Worm (Caenorhabditis elegans): ENCODE results near the gene Y42G9A.1.

Gene Y42G9A.1

ce11 chrIII:6198378-6199234 is 48.8 kb downstream of the Y42G9A.1 start, which contains the start of the genes C23G10.7 and rpn-2 (continued):
- TF ChIP-seq B0336.3 (GFP tag; IDR thresholded peaks at IDR 0.05) (peak; percentile 83; the same call in 1 of the 2 replicates), ets-4 (GFP tag; optimal IDR thresholded peaks at IDR 0.05) (no peak), madf-8 (GFP tag; conservative IDR thresholded peaks at IDR 0.05) (peak; percentile 66), T26A5.8 (tag; optimal IDR thresholded peaks at IDR 0.05) (no peak), F33H1.4 (GFP tag; IDR thresholded peaks at IDR 0.05) (peak; percentile 75)

ce11 chrIII:6201325-6201724 is 51.6 kb downstream of the Y42G9A.1 start:
- TF ChIP-seq akir-1 (GFP tag; optimal IDR thresholded peaks at IDR 0.05) (no peak), B0336.3 (GFP tag; IDR thresholded peaks at IDR 0.05) (no peak), unc-130 (GFP tag; optimal IDR thresholded peaks at IDR 0.05) (no peak)

ce11 chrIII:6202440-6202839 is 52.7 kb downstream of the Y42G9A.1 start:
- peak; percentile 57; the same call in 1 of the 2 replicates for TF ChIP-seq Y95B8A.8 (GFP tag; IDR thresholded peaks at IDR 0.05)
- 0 out of 2 replicates have a peak, but pooled peaks have one; percentile 7 for TF ChIP-seq attf-3 (GFP tag; conservative IDR thresholded peaks at IDR 0.05)
- no peak for TF ChIP-seq F33H1.4 (GFP tag; IDR thresholded peaks at IDR 0.05)
- no peak for TF ChIP-seq let-607 (tag; optimal IDR thresholded peaks at IDR 0.05)
- TF ChIP-seq B0336.3 (GFP tag; IDR thresholded peaks at IDR 0.05), result peak; percentile 73
- TF ChIP-seq nhr-27 (tag; optimal IDR thresholded peaks at IDR 0.05), result no peak
- TF ChIP-seq hrde-1 (tag; optimal IDR thresholded peaks at IDR 0.05; ENCODE audit: borderline replicate concordance), result peak; percentile 93
- TF ChIP-seq D2030.7 (GFP tag; IDR thresholded peaks at IDR 0.05), result peak; percentile 25; the same call in 1 of the 2 replicates
- TF ChIP-seq ztf-18 (tag; optimal IDR thresholded peaks at IDR 0.05), result peak; percentile 12
- TF ChIP-seq nhr-90 (tag; optimal IDR thresholded peaks at IDR 0.05), result no peak
- no peak for TF ChIP-seq K11D2.4 (GFP tag; IDR thresholded peaks at IDR 0.05)
- no peak for TF ChIP-seq C06A6.2 (GFP tag; conservative IDR thresholded peaks at IDR 0.05)
- peak; percentile 14 for TF ChIP-seq tlf-1 (GFP tag; optimal IDR thresholded peaks at IDR 0.05)
- TF ChIP-seq mes-4 (tag; optimal IDR thresholded peaks at IDR 0.05), result no peak
- peak; percentile 56 for TF ChIP-seq snpc-1.1 (tag; optimal IDR thresholded peaks at IDR 0.05; ENCODE audit: insufficient read depth)
- TF ChIP-seq egrh-3 (GFP tag; IDR thresholded peaks at IDR 0.05), result no peak
- peak; percentile 66; the same call in 1 of the 2 replicates for TF ChIP-seq Y53G8AR.9 (GFP tag; conservative IDR thresholded peaks at IDR 0.05)
- TF ChIP-seq sdz-38 (tag; optimal IDR thresholded peaks at IDR 0.05), result no peak
- no peak for TF ChIP-seq tbx-9 (tag; optimal IDR thresholded peaks at IDR 0.05; ENCODE audit: borderline replicate concordance)
- TF ChIP-seq him-1 (tag; optimal IDR thresholded peaks at IDR 0.05), result peak; percentile 72
- TF ChIP-seq F49E8.2 (tag; optimal IDR thresholded peaks at IDR 0.05; ENCODE audit: insufficient read depth), result peak; percentile 85
- no peak for TF ChIP-seq F57A8.1 (GFP tag; optimal IDR thresholded peaks at IDR 0.05)
- TF ChIP-seq nfyb-1 (GFP tag; IDR thresholded peaks at IDR 0.05), result no peak
- TF ChIP-seq ceh-91 (GFP tag; IDR thresholded peaks at IDR 0.05), result 0 out of 2 replicates have a peak, but pooled peaks have one; percentile 14
- no peak for TF ChIP-seq snpc-4 (GFP tag; optimal IDR thresholded peaks at IDR 0.05)
- peak in 2 of 4 experiments; percentile 4 to 32 for TF ChIP-seq snpc-4 (tag; optimal IDR thresholded peaks at IDR 0.05)
- TF ChIP-seq efl-1 (GFP tag; optimal IDR thresholded peaks at IDR 0.05), result peak; percentile 9
- peak; percentile 34 for TF ChIP-seq hmg-1.2 (GFP tag; IDR thresholded peaks at IDR 0.05)
- no peak for TF ChIP-seq cebp-1 (GFP tag; IDR thresholded peaks at IDR 0.05)
- peak; percentile 8 for TF ChIP-seq cebp-1 (tag; optimal IDR thresholded peaks at IDR 0.05)
- peak; percentile 81 for TF ChIP-seq hsf-1 (GFP tag; IDR thresholded peaks at IDR 0.05)
- TF ChIP-seq attf-6 (GFP tag; IDR thresholded peaks at IDR 0.05), result peak; percentile 68; the same call in 1 of the 2 replicates
- TF ChIP-seq tbp1 (GFP tag; optimal IDR thresholded peaks at IDR 0.05), result peak; percentile 6
- peak; percentile 7 for TF ChIP-seq die-1 (tag; optimal IDR thresholded peaks at IDR 0.05)
- TF ChIP-seq ama-1 (optimal IDR thresholded peaks at IDR 0.05), result no peak
- TF ChIP-seq ama-1 (GFP tag; optimal IDR thresholded peaks at IDR 0.05), result peak; percentile 53 to 65
- no peak for TF ChIP-seq rcor-1 (GFP tag; IDR thresholded peaks at IDR 0.05)
- peak; percentile 50 for TF ChIP-seq madf-6 (GFP tag; IDR thresholded peaks at IDR 0.05)
